Worm (Caenorhabditis elegans): ENCODE measurements around the gene srx-114.

DNA sequence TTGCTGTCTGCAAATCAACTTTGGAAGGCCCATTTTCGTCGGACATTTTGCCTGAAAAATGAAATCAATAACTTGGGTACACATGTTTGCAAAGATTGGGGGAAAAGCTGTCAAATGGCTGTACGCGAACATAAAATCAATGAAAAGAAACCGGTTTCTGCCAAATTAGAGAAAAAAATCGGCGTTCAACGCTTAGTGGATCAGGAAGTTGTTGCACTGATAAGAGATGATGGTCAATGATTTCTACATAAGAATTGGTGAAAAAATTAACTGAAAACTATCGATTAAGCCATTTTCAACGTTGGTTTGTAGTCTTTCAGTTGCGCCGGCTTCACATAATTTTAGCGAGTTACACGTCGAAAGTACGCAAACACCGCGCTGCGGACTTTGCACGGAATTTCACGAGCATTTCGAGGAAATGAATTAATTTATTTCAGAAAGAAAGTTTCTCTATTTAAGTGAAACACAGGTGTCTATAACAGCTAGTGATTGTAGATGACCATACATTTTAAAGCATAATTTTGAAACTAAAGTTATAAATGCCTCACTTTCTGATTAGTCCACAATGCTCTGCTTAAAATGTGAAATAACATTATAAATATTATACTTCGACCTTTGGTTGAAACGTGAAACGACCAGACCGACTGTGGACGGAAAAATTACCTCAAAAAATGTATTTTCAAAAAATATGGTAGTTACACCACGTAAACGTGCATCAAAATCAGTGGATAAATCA, 3.3 kb downstream of the srx-114 start, which contains the start of the genes F07F6.4 and F07F6.2:
- TF ChIP-seq unc-39 (tag; optimal IDR thresholded peaks at IDR 0.05) (no peak), nhr-237 (tag; optimal IDR thresholded peaks at IDR 0.05) (no peak), snpc-4 (tag; optimal IDR thresholded peaks at IDR 0.05) (no peak), mab-5 (tag; optimal IDR thresholded peaks at IDR 0.05) (no peak), ham-2 (GFP tag; optimal IDR thresholded peaks at IDR 0.05) (peak; percentile 0), blmp-1 (tag; optimal IDR thresholded peaks at IDR 0.05) (no peak), mls-2 (tag; optimal IDR thresholded peaks at IDR 0.05) (no peak), ztf-11 (tag; optimal IDR thresholded peaks at IDR 0.05) (no peak), elt-1 (tag; optimal IDR thresholded peaks at IDR 0.05; ENCODE audit: borderline replicate concordance, insufficient read depth) (no peak)
